Worm (Caenorhabditis elegans) whole organism, L2 larva: ENCODE measurements around the gene ztf-14.

Experiments used
- ZK546.5 ChIP-seq: sonication (generic microtip); optimal IDR thresholded peaks from 2 replicates; lab custom pipeline; 2017; ENCODE audit warnings: missing biosample characterization, missing genetic modification characterization
- aly-2 ChIP-seq: fragments of 150-350 bp; optimal IDR thresholded peaks from 2 replicates; lab custom pipeline; 2014; ENCODE audit warnings: missing biosample characterization, missing genetic modification characterization
- ama-1 ChIP-seq: fragments of 150-350 bp; optimal IDR thresholded peaks from 2 replicates; lab custom pipeline; 2018; ENCODE audit warnings: inconsistent platforms
- elt-3 ChIP-seq: sonication (generic microtip); optimal IDR thresholded peaks from 2 replicates; lab custom pipeline; 2017; ENCODE audit warnings: missing biosample characterization, missing genetic modification characterization
- fos-1 ChIP-seq: fragments of 150-350 bp; optimal IDR thresholded peaks from 2 replicates; lab custom pipeline; 2014; ENCODE audit warnings: missing biosample characterization, missing genetic modification characterization
- gmeb-1 ChIP-seq: fragments of 150-350 bp; optimal IDR thresholded peaks from 2 replicates; lab custom pipeline; 2014; ENCODE audit warnings: missing biosample characterization, missing genetic modification characterization
- mab-5 ChIP-seq: fragments of 150-350 bp; optimal IDR thresholded peaks from 2 replicates; lab custom pipeline; 2014; ENCODE audit warnings: missing biosample characterization, missing genetic modification characterization
- nhr-11 ChIP-seq: fragments of 150-350 bp; optimal IDR thresholded peaks from 2 replicates; lab custom pipeline; 2014; ENCODE audit warnings: missing biosample characterization, missing genetic modification characterization
- nhr-237 ChIP-seq: fragments of 150-350 bp; optimal IDR thresholded peaks from 2 replicates; lab custom pipeline; 2014; ENCODE audit warnings: missing biosample characterization, missing genetic modification characterization
- nhr-25 ChIP-seq: fragments of 150-350 bp; sonication (generic microtip); optimal IDR thresholded peaks from 3 replicates; lab custom pipeline; 2014; ENCODE audit warnings: missing biosample characterization, missing genetic modification characterization
- snpc-4 ChIP-seq: fragments of 150-350 bp; optimal IDR thresholded peaks from 2 replicates; lab custom pipeline; 2014; ENCODE audit warnings: missing biosample characterization, missing genetic modification characterization
- unc-39 ChIP-seq: fragments of 150-350 bp; optimal IDR thresholded peaks from 2 replicates; lab custom pipeline; 2014; ENCODE audit warnings: missing biosample characterization, missing genetic modification characterization
- unc-62 ChIP-seq: fragments of 150-350 bp; optimal IDR thresholded peaks from 2 replicates; lab custom pipeline; 2014; ENCODE audit warnings: missing biosample characterization, missing genetic modification reagents, missing genetic modification characterization
- ztf-11 ChIP-seq: sonication (generic microtip); optimal IDR thresholded peaks from 2 replicates; lab custom pipeline; 2017; ENCODE audit warnings: missing biosample characterization, missing genetic modification characterization

DNA sequence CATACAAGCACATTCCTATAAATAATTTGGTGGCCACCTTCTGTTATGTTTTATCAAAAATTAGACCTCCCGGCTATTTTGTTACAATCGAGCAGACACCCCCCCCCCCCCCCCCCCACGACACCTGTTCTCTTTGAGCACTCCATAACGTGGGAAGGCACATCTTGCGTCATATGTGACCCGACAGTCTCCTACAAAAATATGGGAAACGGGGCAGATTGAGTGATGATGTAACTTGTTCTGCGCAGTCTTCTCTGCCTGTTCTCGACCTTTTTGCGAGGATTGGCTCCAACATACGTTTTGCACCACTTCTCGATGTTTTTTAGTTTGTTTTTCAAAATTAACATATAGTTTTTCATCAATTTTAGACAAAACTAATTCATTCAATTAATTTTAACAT is 48.4 kb upstream of the ztf-14 start:
- TF ChIP-seq unc-62 (GFP tag; lab: Kevin White, UChicago) = no peak
- no peak for TF ChIP-seq nhr-11
- no peak for TF ChIP-seq ztf-11
- TF ChIP-seq elt-3 = no peak
- no peak for TF ChIP-seq unc-39 (tag; lab: Kevin White, UChicago)
- no peak for TF ChIP-seq ZK546.5 (tag; lab: Kevin White, UChicago)
- no peak for TF ChIP-seq gmeb-1 (tag; lab: Kevin White, UChicago)
- TF ChIP-seq mab-5 (tag; lab: Kevin White, UChicago) = no peak
- no peak for TF ChIP-seq nhr-25 (tag; lab: Kevin White, UChicago)
- no peak for TF ChIP-seq snpc-4
- no peak for TF ChIP-seq ama-1 (lab: Kevin White, UChicago)
- no peak for TF ChIP-seq fos-1 (tag; lab: Kevin White, UChicago)
- TF ChIP-seq nhr-237 (tag; lab: Kevin White, UChicago) = no peak
- no peak for TF ChIP-seq aly-2 (tag; lab: Kevin White, UChicago)
